Worm (Caenorhabditis elegans) whole organism, late embryonic: ENCODE data around the gene str-4.

Source experiments
- C08G9.2 ChIP-seq: sonication (generic microtip); optimal IDR thresholded peaks from 2 replicates; lab custom pipeline; 2016; ENCODE audit warnings: mild to moderate bottlenecking, missing genetic modification characterization, moderate library complexity, missing compliant biosample characterization
- Y22D7AL.16 ChIP-seq: sonication (generic microtip); optimal IDR thresholded peaks from 2 replicates; lab custom pipeline; 2016; ENCODE audit warnings: missing genetic modification characterization, missing compliant biosample characterization
- fax-1 ChIP-seq: sonication (generic microtip); optimal IDR thresholded peaks from 2 replicates; lab custom pipeline; 2016; ENCODE audit warnings: missing genotype, missing genetic modification characterization, missing compliant biosample characterization
- hlh-15 ChIP-seq: sonication (generic microtip); optimal IDR thresholded peaks from 2 replicates; lab custom pipeline; 2016; ENCODE audit warnings: missing genetic modification characterization, missing compliant biosample characterization
- madf-2 ChIP-seq: sonication (generic microtip); optimal IDR thresholded peaks from 2 replicates; lab custom pipeline; 2017; ENCODE audit warnings: missing genetic modification characterization, missing compliant biosample characterization
- nhr-11 ChIP-seq: fragments of 150-350 bp; optimal IDR thresholded peaks from 2 replicates; lab custom pipeline; 2014; ENCODE audit warnings: missing biosample characterization, missing genetic modification characterization
- unc-3 ChIP-seq, 2 experiments: fragments of 200-800 bp in 1 of 2; sonication (Bioruptor generic) in 1 of 2; sonication (generic microtip) in 1 of 2; conservative IDR thresholded peaks in 1 of 2; optimal IDR thresholded peaks in 1 of 2; 2 replicates each; pipeline versions ENCODE4 v1.3.6 to Lab custom; 2016 to 2022; ENCODE audit warnings: missing compliant biosample characterization in 2 of 2, missing genetic modification characterization in 2 of 2, missing genetic modification reagents in 1 of 2
- unc-42 ChIP-seq: sonication (generic microtip); optimal IDR thresholded peaks from 2 replicates; lab custom pipeline; 2016; ENCODE audit warnings: missing genotype, missing genetic modification characterization, missing compliant biosample characterization
- unc-86 ChIP-seq: sonication (generic microtip); optimal IDR thresholded peaks from 2 replicates; lab custom pipeline; 2016; ENCODE audit warnings: missing genetic modification characterization, missing compliant biosample characterization

DNA sequence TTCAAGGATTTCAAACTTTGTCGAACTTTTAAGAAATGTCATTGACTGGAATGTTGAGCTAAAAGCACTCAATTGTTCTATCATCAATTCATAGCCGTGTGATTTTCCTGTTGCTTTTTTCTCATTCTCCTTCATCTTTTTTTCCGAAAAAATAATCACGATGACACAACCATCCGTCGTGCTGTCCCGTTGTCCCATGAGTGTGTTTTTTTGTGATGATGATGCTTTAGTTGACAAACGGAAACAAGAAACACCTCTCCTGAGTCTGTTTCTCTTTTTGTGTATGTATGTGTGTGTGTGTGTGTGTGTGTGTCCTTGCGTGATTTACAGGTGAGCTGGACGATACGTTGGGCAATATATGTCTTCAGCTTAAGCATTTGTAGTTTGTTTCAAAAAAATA, 39.0 kb downstream of the str-4 start:
- TF ChIP-seq madf-2 (tag; lab: Kevin White, UChicago) (no peak), nhr-11 (tag; lab: Kevin White, UChicago) (no peak), unc-86 (tag; lab: Kevin White, UChicago) (no peak), Y22D7AL.16 (tag; lab: Kevin White, UChicago) (no peak), unc-42 (no peak), hlh-15 (tag; lab: Kevin White, UChicago) (no peak), unc-3 (GFP tag; conservative IDR thresholded peaks at IDR 0.05; lab: Robert Waterston, UW) (no peak), unc-3 (tag; optimal IDR thresholded peaks at IDR 0.05; lab: Kevin White, UChicago) (no peak), C08G9.2 (tag; lab: Kevin White, UChicago) (no peak), fax-1 (tag; lab: Kevin White, UChicago) (no peak)
